Fruit fly (Drosophila melanogaster) whole organism, embryonic: Measurements from ENCODE around the gene CG32313.

Experiments used
- Abd-B ChIP-seq: fragments of 200-800 bp; sonication (Bioruptor generic); optimal IDR thresholded peaks from 2 replicates; lab custom pipeline; 2018; ENCODE audit warnings: missing biosample characterization, mild to moderate bottlenecking, missing genetic modification characterization, moderate library complexity
- Ada2b ChIP-seq: fragments of 200-800 bp; sonication (Bioruptor generic); IDR thresholded peaks from 2 replicates; pipeline ENCODE4 v1.3.6; 2022; ENCODE audit warnings: missing biosample characterization, missing genetic modification characterization
- Awh ChIP-seq: fragments of 200-800 bp; sonication (Bioruptor generic); IDR thresholded peaks from 2 replicates; pipeline ENCODE4, ENCODE4 v1.3.6; 2022; ENCODE audit warnings: missing biosample characterization, missing genetic modification characterization
- Bgb ChIP-seq: fragments of 200-800 bp; sonication (Bioruptor generic); IDR thresholded peaks from 2 replicates; pipeline ENCODE4 v1.3.6; 2022; ENCODE audit warnings: missing biosample characterization, missing genetic modification characterization; ENCODE audit not compliant: partially characterized antibody
- CG11456 ChIP-seq: fragments of 200-800 bp; sonication (Bioruptor generic); IDR thresholded peaks from 3 replicates; pipeline ENCODE4 v1.3.6; 2022; ENCODE audit warnings: missing biosample characterization, missing genetic modification characterization
- CG11695 ChIP-seq: fragments of 200-800 bp; sonication (Bioruptor generic); IDR thresholded peaks from 3 replicates; pipeline ENCODE4 v1.3.6; 2022; ENCODE audit warnings: missing biosample characterization, missing genetic modification characterization
- CG12659 ChIP-seq: fragments of 200-800 bp; sonication (Bioruptor generic); optimal IDR thresholded peaks from 3 replicates; lab custom pipeline; 2017; ENCODE audit warnings: mild to moderate bottlenecking, missing biosample characterization, missing genetic modification reagents, missing genetic modification characterization
- CG13123 ChIP-seq: fragments of 200-800 bp; sonication (Bioruptor generic); optimal IDR thresholded peaks from 2 replicates; lab custom pipeline; 2016; ENCODE audit warnings: missing biosample characterization, missing genetic modification characterization
- CG13424 ChIP-seq: fragments of 200-800 bp; sonication (Bioruptor generic); optimal IDR thresholded peaks from 2 replicates; lab custom pipeline; 2019; ENCODE audit warnings: missing biosample characterization, mild to moderate bottlenecking, missing genetic modification characterization, moderate library complexity
- CG14050 ChIP-seq: fragments of 200-800 bp; sonication (Bioruptor generic); IDR thresholded peaks from 3 replicates; pipeline ENCODE4 v1.3.6; 2022; ENCODE audit warnings: missing biosample characterization, missing genetic modification characterization
- CG17328 ChIP-seq: fragments of 200-800 bp; sonication (Bioruptor generic); IDR thresholded peaks from 2 replicates; pipeline ENCODE4 v1.3.6; 2022; ENCODE audit warnings: missing biosample characterization, missing genetic modification characterization
- CG17568 ChIP-seq: fragments of 200-800 bp; sonication (Bioruptor generic); optimal IDR thresholded peaks from 2 replicates; lab custom pipeline; 2018; ENCODE audit warnings: missing biosample characterization, mild to moderate bottlenecking, missing genetic modification characterization, moderate library complexity
- CG17912 ChIP-seq: fragments of 200-800 bp; sonication (Bioruptor generic); optimal IDR thresholded peaks from 2 replicates; lab custom pipeline; 2018; ENCODE audit warnings: missing biosample characterization, mild to moderate bottlenecking, missing genetic modification characterization
- CG18262 ChIP-seq: fragments of 200-800 bp; optimal IDR thresholded peaks from 3 replicates; lab custom pipeline; 2019; ENCODE audit warnings: missing biosample characterization, mild to moderate bottlenecking, missing genetic modification characterization, moderate library complexity
- CG2129 ChIP-seq: fragments of 200-800 bp; sonication (Bioruptor generic); IDR thresholded peaks from 2 replicates; pipeline ENCODE4 v1.3.6; 2022; ENCODE audit warnings: missing biosample characterization, missing genetic modification characterization; ENCODE audit not compliant: partially characterized antibody
- CG3065 ChIP-seq: fragments of 200-800 bp; sonication (Bioruptor generic); optimal IDR thresholded peaks from 2 replicates; lab custom pipeline; 2016; ENCODE audit warnings: missing biosample characterization, missing genetic modification characterization
- CG31441 ChIP-seq: fragments of 200-800 bp; sonication (Bioruptor generic); IDR thresholded peaks from 2 replicates; pipeline ENCODE4 v1.3.6; 2022; ENCODE audit warnings: missing biosample characterization, missing genetic modification characterization
- CG33557 ChIP-seq: fragments of 200-800 bp; sonication (Bioruptor generic); optimal IDR thresholded peaks from 2 replicates; lab custom pipeline; 2019; ENCODE audit warnings: missing biosample characterization, mild to moderate bottlenecking, missing genetic modification characterization, moderate library complexity
- CG3407 ChIP-seq: fragments of 200-800 bp; sonication (Bioruptor generic); optimal IDR thresholded peaks from 2 replicates; lab custom pipeline; 2018; ENCODE audit warnings: missing biosample characterization, mild to moderate bottlenecking, missing genetic modification characterization
- CG7372 ChIP-seq: fragments of 200-800 bp; sonication (Bioruptor generic); IDR thresholded peaks from 2 replicates; pipeline ENCODE4 v1.3.6; 2022; ENCODE audit warnings: missing biosample characterization, missing genetic modification characterization
- CG8944 ChIP-seq: fragments of 200-800 bp; sonication (Bioruptor generic); optimal IDR thresholded peaks from 3 replicates; lab custom pipeline; 2016; ENCODE audit warnings: missing biosample characterization, missing genetic modification characterization
- D19A ChIP-seq: fragments of 200-800 bp; optimal IDR thresholded peaks from 3 replicates; lab custom pipeline; 2019; ENCODE audit warnings: missing biosample characterization, mild to moderate bottlenecking, missing genetic modification characterization, moderate library complexity
- Dbx ChIP-seq: fragments of 200-800 bp; sonication (Bioruptor generic); IDR thresholded peaks from 3 replicates; pipeline ENCODE4 v1.3.6; 2022; ENCODE audit warnings: missing biosample characterization, missing genetic modification characterization
- Ets97D ChIP-seq: fragments of 200-800 bp; sonication (Bioruptor generic); optimal IDR thresholded peaks from 3 replicates; lab custom pipeline; 2016; ENCODE audit warnings: missing biosample characterization, missing genetic modification characterization
- MESR4 ChIP-seq: fragments of 200-800 bp; sonication (Bioruptor generic); optimal IDR thresholded peaks from 2 replicates; lab custom pipeline; 2018; ENCODE audit warnings: missing biosample characterization, mild to moderate bottlenecking, missing genetic modification characterization, moderate library complexity
- Mad ChIP-seq: fragments of 200-800 bp; sonication (Bioruptor generic); optimal IDR thresholded peaks from 2 replicates; lab custom pipeline; 2016; ENCODE audit warnings: missing biosample characterization, missing genetic modification characterization
- NK7.1 ChIP-seq: fragments of 200-800 bp; sonication (Bioruptor generic); optimal IDR thresholded peaks from 3 replicates; lab custom pipeline; 2016; ENCODE audit warnings: missing biosample characterization, missing genetic modification characterization
- NfI ChIP-seq: fragments of 200-800 bp; sonication (Bioruptor generic); optimal IDR thresholded peaks from 3 replicates; lab custom pipeline; 2018; ENCODE audit warnings: missing biosample characterization, mild to moderate bottlenecking, missing genetic modification characterization, moderate library complexity
- Rx ChIP-seq: fragments of 200-800 bp; sonication (Bioruptor generic); IDR thresholded peaks from 2 replicates; pipeline ENCODE4 v1.3.6; 2022; ENCODE audit warnings: missing biosample characterization, missing genetic modification characterization
- Trl ChIP-seq, 3 experiments: fragments of >200 bp in 2 of 3; fragments of 200-800 bp in 1 of 3; sonication (Bioruptor generic) in 1 of 3; optimal IDR thresholded peaks; 2 replicates in 1 of 3; 3 replicates in 2 of 3; lab custom pipeline; 2016 to 2017; ENCODE audit warnings: missing biosample characterization in 1 of 3, missing genetic modification characterization in 1 of 3
- Xbp1 ChIP-seq: fragments of 200-800 bp; sonication (Bioruptor generic); optimal IDR thresholded peaks from 3 replicates; lab custom pipeline; 2016; ENCODE audit warnings: missing biosample characterization, mild to moderate bottlenecking, missing genetic modification characterization
- YL-1 ChIP-seq: fragments of 200-800 bp; sonication (Bioruptor generic); optimal IDR thresholded peaks from 3 replicates; lab custom pipeline; 2017; ENCODE audit warnings: missing biosample characterization, mild to moderate bottlenecking, missing genetic modification characterization
- ato ChIP-seq: fragments of 200-800 bp; sonication (Bioruptor generic); IDR thresholded peaks from 2 replicates; pipeline ENCODE4 v1.3.6; 2022; ENCODE audit warnings: missing biosample characterization, missing genetic modification characterization; ENCODE audit not compliant: partially characterized antibody
- bcd ChIP-seq: fragments of 200-800 bp; sonication (Bioruptor generic); optimal IDR thresholded peaks from 2 replicates; lab custom pipeline; 2017; ENCODE audit warnings: missing biosample characterization, mild to moderate bottlenecking, missing genetic modification characterization
- chinmo ChIP-seq: fragments of 200-800 bp; sonication (Bioruptor generic); IDR thresholded peaks from 4 replicates; pipeline ENCODE4 v1.3.6; 2022; ENCODE audit warnings: missing biosample characterization, missing genetic modification characterization; ENCODE audit not compliant: partially characterized antibody
- corto ChIP-seq: fragments of 200-800 bp; sonication (Bioruptor generic); optimal IDR thresholded peaks from 2 replicates; lab custom pipeline; 2016; ENCODE audit warnings: missing biosample characterization, mild to moderate bottlenecking, missing genetic modification characterization, moderate library complexity
- crol ChIP-seq: fragments of 200-800 bp; sonication (Bioruptor generic); IDR thresholded peaks from 2 replicates; pipeline ENCODE4 v1.3.6; 2022; ENCODE audit warnings: missing biosample characterization, missing genetic modification characterization
- da ChIP-seq: fragments of 200-800 bp; sonication (Bioruptor generic); optimal IDR thresholded peaks from 2 replicates; lab custom pipeline; 2016; ENCODE audit warnings: missing biosample characterization, missing genetic modification characterization
- dan ChIP-seq: fragments of 200-800 bp; sonication (Bioruptor generic); IDR thresholded peaks from 2 replicates; pipeline ENCODE4 v1.3.6; 2022; ENCODE audit warnings: missing biosample characterization, missing genetic modification characterization
- en ChIP-seq: fragments of 200-800 bp; sonication (Bioruptor generic); optimal IDR thresholded peaks from 2 replicates; lab custom pipeline; 2016; ENCODE audit warnings: missing biosample characterization, missing genetic modification characterization
- grn ChIP-seq: fragments of 200-800 bp; sonication (Bioruptor generic); optimal IDR thresholded peaks from 3 replicates; lab custom pipeline; 2017; ENCODE audit warnings: missing biosample characterization, missing genetic modification characterization
- insv ChIP-seq, 2 experiments: fragments of 200-800 bp; sonication (Bioruptor generic); optimal IDR thresholded peaks; 3 replicates each; lab custom pipeline; 2016 to 2018; ENCODE audit warnings: missing biosample characterization in 2 of 2, missing genetic modification characterization in 2 of 2
- jigr1 ChIP-seq: fragments of 200-800 bp; sonication (Bioruptor generic); IDR thresholded peaks from 3 replicates; pipeline ENCODE4 v1.3.6; 2022; ENCODE audit warnings: missing biosample characterization, missing genetic modification characterization
- kay ChIP-seq: fragments of 200-800 bp; sonication (Bioruptor generic); optimal IDR thresholded peaks from 2 replicates; lab custom pipeline; 2016; ENCODE audit warnings: missing biosample characterization, missing genetic modification characterization
- nom ChIP-seq: fragments of 200-800 bp; sonication (Bioruptor generic); optimal IDR thresholded peaks from 2 replicates; lab custom pipeline; 2017; ENCODE audit warnings: missing biosample characterization, missing genetic modification characterization, mild to moderate bottlenecking, moderate library complexity, missing genetic modification reagents
- pfk ChIP-seq: fragments of 200-800 bp; sonication (Bioruptor generic); optimal IDR thresholded peaks from 2 replicates; lab custom pipeline; 2018; ENCODE audit warnings: missing biosample characterization, mild to moderate bottlenecking, missing genetic modification characterization, moderate library complexity
- pnt ChIP-seq: fragments of 200-800 bp; sonication (Bioruptor generic); optimal IDR thresholded peaks from 3 replicates; lab custom pipeline; 2016; ENCODE audit warnings: missing biosample characterization, missing genetic modification characterization
- tap ChIP-seq: fragments of 200-800 bp; optimal IDR thresholded peaks from 3 replicates; lab custom pipeline; 2019; ENCODE audit warnings: missing biosample characterization, mild to moderate bottlenecking, missing genetic modification characterization, moderate library complexity
- unpg ChIP-seq: fragments of 200-800 bp; sonication (Bioruptor generic); optimal IDR thresholded peaks from 3 replicates; lab custom pipeline; 2018; ENCODE audit warnings: missing biosample characterization, mild to moderate bottlenecking, missing genetic modification characterization, moderate library complexity
- wek ChIP-seq: fragments of 200-800 bp; sonication (Bioruptor generic); optimal IDR thresholded peaks from 3 replicates; lab custom pipeline; 2018; ENCODE audit warnings: missing biosample characterization, mild to moderate bottlenecking, missing genetic modification characterization, moderate library complexity

Gene CG32313

DNA sequence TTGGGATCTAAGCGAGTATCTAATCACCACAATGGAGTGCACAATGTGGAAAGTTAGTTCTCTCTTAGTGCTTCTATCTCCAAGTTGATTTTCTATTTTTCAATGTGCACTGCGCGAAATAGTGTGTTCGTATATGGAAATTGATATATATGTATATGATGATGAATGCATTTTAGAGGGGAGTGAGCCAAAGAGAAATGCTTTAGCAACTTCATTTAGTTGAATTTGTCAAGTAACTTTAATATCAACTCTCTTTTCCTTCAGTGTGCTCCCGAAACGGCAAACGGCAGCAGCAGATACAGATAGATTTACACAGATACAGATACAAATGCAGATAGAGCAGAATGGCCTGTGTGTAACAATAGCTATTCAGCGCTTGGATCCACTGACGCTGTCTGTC, 38.5 kb upstream of the CG32313 start (continued):
- TF ChIP-seq Trl (optimal IDR thresholded peaks at IDR 0.05; lab: Kevin White, UChicago) (no peak), Trl (GFP tag; optimal IDR thresholded peaks at IDR 0.05; lab: Kevin White, UChicago) (no peak), tap (tag; lab: Kevin White, UChicago) (peak; percentile 50), en (GFP tag; lab: Kevin White, UChicago) (peak; percentile 18), Ada2b (GFP tag; lab: Robert Waterston, UW) (no peak), chinmo (GFP tag; lab: Robert Waterston, UW) (no peak), CG17568 (GFP tag; lab: Kevin White, UChicago) (peak; percentile 56), YL-1 (GFP tag; lab: Kevin White, UChicago) (no peak), Bgb (no peak), CG17912 (GFP tag; lab: Kevin White, UChicago) (no peak), CG13123 (peak; percentile 23), CG2129 (GFP tag; lab: Robert Waterston, UW) (no peak), CG31441 (peak; percentile 77), CG17328 (peak; percentile 78), Rx (peak; percentile 59), Awh (peak; percentile 70; the same call in 1 of the 2 replicates), ato (GFP tag; lab: Robert Waterston, UW) (no peak), Abd-B (GFP tag; lab: Kevin White, UChicago) (peak; percentile 41), CG14050 (peak; percentile 64; the same call in 2 of the 3 replicates), wek (GFP tag; lab: Kevin White, UChicago) (no peak), corto (GFP tag; lab: Kevin White, UChicago) (no peak), Ets97D (GFP tag; lab: Kevin White, UChicago) (no peak), pfk (GFP tag; lab: Kevin White, UChicago) (no peak), grn (GFP tag; lab: Kevin White, UChicago) (peak; percentile 7), CG11695 (GFP tag; lab: Robert Waterston, UW) (peak; percentile 56; the same call in 1 of the 3 replicates), CG11456 (0 out of 3 replicates have a peak, but pooled peaks have one; percentile 48), CG33557 (GFP tag; lab: Kevin White, UChicago) (no peak), dan (GFP tag; lab: Robert Waterston, UW) (0 out of 2 replicates have a peak, but pooled peaks have one; percentile 24), bcd (GFP tag; lab: Kevin White, UChicago) (peak; percentile 58), NK7.1 (peak; percentile 14), pnt (GFP tag; lab: Kevin White, UChicago) (peak; percentile 29), CG3407 (no peak), unpg (peak; percentile 68), insv (GFP tag; optimal IDR thresholded peaks at IDR 0.05; lab: Kevin White, UChicago) (no peak), CG12659 (GFP tag; lab: Kevin White, UChicago) (peak; percentile 43), CG8944 (peak; percentile 53), kay (GFP tag; lab: Kevin White, UChicago) (peak; percentile 25), CG7372 (no peak), Mad (GFP tag; lab: Kevin White, UChicago) (peak; percentile 39), CG18262 (peak; percentile 80), Xbp1 (GFP tag; lab: Kevin White, UChicago) (peak; percentile 73), da (GFP tag; lab: Kevin White, UChicago) (no peak), CG13424 (tag; lab: Kevin White, UChicago) (peak; percentile 46), Dbx (GFP tag; lab: Robert Waterston, UW) (no peak), NfI (peak; percentile 32), CG3065 (peak; percentile 22), MESR4 (GFP tag; lab: Kevin White, UChicago) (no peak), crol (GFP tag; lab: Robert Waterston, UW) (peak; percentile 19; the same call in 1 of the 2 replicates), nom (GFP tag; lab: Kevin White, UChicago) (no peak), D19A (tag; lab: Kevin White, UChicago) (no peak), jigr1 (no peak)
